Fruit fly (Drosophila melanogaster): ENCODE data around the gene CG32762.

dm6 chrX:5518196-5518595 is 17.2 kb upstream of the CG32762 start:
- TF ChIP-seq Dif (GFP tag; optimal IDR thresholded peaks at IDR 0.05; ENCODE audit: partially characterized antibody) (no peak), usp (GFP tag; optimal IDR thresholded peaks at IDR 0.05) (no peak), lola (GFP tag; optimal IDR thresholded peaks at IDR 0.05) (no peak), h (GFP tag; optimal IDR thresholded peaks at IDR 0.05) (no peak), dmrt93B (GFP tag; optimal IDR thresholded peaks at IDR 0.05) (no peak), psq (GFP tag; optimal IDR thresholded peaks at IDR 0.05) (no peak), Myc (optimal IDR thresholded peaks at IDR 0.05) (no peak), woc (GFP tag; optimal IDR thresholded peaks at IDR 0.05) (no peak), Sp1 (GFP tag; optimal IDR thresholded peaks at IDR 0.05) (no peak), sv (GFP tag; optimal IDR thresholded peaks at IDR 0.05) (no peak), ey (GFP tag; optimal IDR thresholded peaks at IDR 0.05) (no peak), CG9705 (GFP tag; optimal IDR thresholded peaks at IDR 0.05) (no peak), dsf (GFP tag; optimal IDR thresholded peaks at IDR 0.05; ENCODE audit: borderline replicate concordance) (no peak)
